Worm (Caenorhabditis elegans): ENCODE data around the gene C17B7.5.

DNA sequence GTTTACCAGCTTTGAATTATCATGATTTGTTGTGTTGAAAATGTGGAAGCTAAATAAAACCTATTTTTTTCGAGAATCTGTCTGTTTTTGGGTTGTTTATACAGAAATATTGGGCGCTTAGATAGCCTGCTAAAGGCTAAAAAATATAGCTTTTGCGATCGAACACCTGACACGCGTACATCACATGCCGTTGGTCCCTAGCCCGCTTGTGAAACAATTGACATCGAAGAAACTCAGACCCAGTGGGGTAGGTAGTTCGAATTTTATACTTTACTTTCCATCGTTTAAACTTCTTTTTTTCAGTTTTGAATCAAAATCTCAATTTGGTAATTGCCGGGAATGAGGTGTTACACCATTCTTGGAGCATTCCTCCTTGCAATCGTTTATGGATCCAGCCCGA lies 5.6 kb downstream of the C17B7.5 start, which contains the start of gene C17B7.4:
- TF ChIP-seq ama-1 (optimal IDR thresholded peaks at IDR 0.05) (no peak), sup-37 (GFP tag; optimal IDR thresholded peaks at IDR 0.05) (no peak), snpc-4 (tag; optimal IDR thresholded peaks at IDR 0.05) (no peak), lir-3 (tag; optimal IDR thresholded peaks at IDR 0.05; ENCODE audit: poor library complexity) (no peak), C04F5.9 (tag; optimal IDR thresholded peaks at IDR 0.05) (no peak), mdl-1 (tag; optimal IDR thresholded peaks at IDR 0.05) (no peak), aly-2 (tag; optimal IDR thresholded peaks at IDR 0.05) (no peak), nhr-11 (tag; optimal IDR thresholded peaks at IDR 0.05) (no peak), nhr-12 (tag; optimal IDR thresholded peaks at IDR 0.05) (no peak), unc-86 (tag; optimal IDR thresholded peaks at IDR 0.05) (no peak)
